Worm (Caenorhabditis elegans) whole organism, L2 larva: ENCODE measurements around the gene E04D5.4.

Experiments
- C34F6.9 ChIP-seq: fragments of 150-350 bp; optimal IDR thresholded peaks from 2 replicates; lab custom pipeline; 2014; ENCODE audit warnings: missing biosample characterization, missing genetic modification characterization
- R02D3.7 ChIP-seq: fragments of 150-350 bp; optimal IDR thresholded peaks from 2 replicates; lab custom pipeline; 2014; ENCODE audit warnings: missing biosample characterization, missing genetic modification characterization
- blmp-1 ChIP-seq: sonication (generic microtip); optimal IDR thresholded peaks from 2 replicates; lab custom pipeline; 2017; ENCODE audit warnings: missing genetic modification characterization, mild to moderate bottlenecking, missing compliant biosample characterization, antibody characterized with exemption, moderate library complexity; ENCODE audit not compliant: insufficient read depth
- ceh-16 ChIP-seq: fragments of 150-350 bp; optimal IDR thresholded peaks from 2 replicates; lab custom pipeline; 2014; ENCODE audit warnings: missing biosample characterization, missing genetic modification characterization
- ceh-82 ChIP-seq: fragments of 150-350 bp; optimal IDR thresholded peaks from 2 replicates; lab custom pipeline; 2014; ENCODE audit warnings: missing biosample characterization, missing genetic modification characterization
- crh-2 ChIP-seq: sonication (generic microtip); optimal IDR thresholded peaks from 2 replicates; lab custom pipeline; 2017; ENCODE audit warnings: missing biosample characterization, missing genetic modification characterization
- dmd-4 ChIP-seq: sonication (generic microtip); optimal IDR thresholded peaks from 2 replicates; lab custom pipeline; 2017; ENCODE audit warnings: missing biosample characterization, missing genetic modification characterization
- elt-1 ChIP-seq: fragments of 150-350 bp; optimal IDR thresholded peaks from 2 replicates; lab custom pipeline; 2014; ENCODE audit warnings: missing biosample characterization, missing genetic modification characterization
- elt-3 ChIP-seq: sonication (generic microtip); optimal IDR thresholded peaks from 2 replicates; lab custom pipeline; 2017; ENCODE audit warnings: missing biosample characterization, missing genetic modification characterization
- fos-1 ChIP-seq: fragments of 150-350 bp; optimal IDR thresholded peaks from 2 replicates; lab custom pipeline; 2014; ENCODE audit warnings: missing biosample characterization, missing genetic modification characterization
- lin-11 ChIP-seq: fragments of 150-350 bp; sonication (generic microtip); optimal IDR thresholded peaks from 2 replicates; lab custom pipeline; 2014; ENCODE audit warnings: missing biosample characterization, missing genetic modification characterization, inconsistent platforms, mixed read lengths
- lin-13 ChIP-seq: fragments of 150-350 bp; optimal IDR thresholded peaks from 2 replicates; lab custom pipeline; 2014; ENCODE audit warnings: missing biosample characterization, missing genetic modification reagents, missing genetic modification characterization
- lin-39 ChIP-seq: fragments of 150-350 bp; optimal IDR thresholded peaks from 2 replicates; lab custom pipeline; 2014; ENCODE audit warnings: missing biosample characterization, missing genetic modification reagents, missing genetic modification characterization
- lsy-2 ChIP-seq, 2 experiments: fragments of 150-350 bp in 1 of 2; sonication (generic microtip) in 1 of 2; optimal IDR thresholded peaks; 2 replicates each; lab custom pipeline; 2014 to 2017; ENCODE audit warnings: missing biosample characterization in 2 of 2, missing genetic modification characterization in 2 of 2
- mbf-1 ChIP-seq: sonication (generic microtip); optimal IDR thresholded peaks from 2 replicates; lab custom pipeline; 2017; ENCODE audit warnings: missing biosample characterization, missing genetic modification characterization
- mdl-1 ChIP-seq, 2 experiments: fragments of 150-350 bp in 1 of 2; sonication (generic microtip) in 1 of 2; optimal IDR thresholded peaks; 2 replicates each; lab custom pipeline; 2017; ENCODE audit warnings: missing biosample characterization in 2 of 2, missing genetic modification characterization in 2 of 2
- nhr-10 ChIP-seq: sonication (generic microtip); optimal IDR thresholded peaks from 2 replicates; lab custom pipeline; 2017; ENCODE audit warnings: missing biosample characterization, missing genetic modification characterization
- nhr-11 ChIP-seq: fragments of 150-350 bp; optimal IDR thresholded peaks from 2 replicates; lab custom pipeline; 2014; ENCODE audit warnings: missing biosample characterization, missing genetic modification characterization
- nhr-129 ChIP-seq: fragments of 150-350 bp; optimal IDR thresholded peaks from 2 replicates; lab custom pipeline; 2014; ENCODE audit warnings: missing biosample characterization, missing genetic modification characterization
- nhr-21 ChIP-seq: fragments of 150-350 bp; optimal IDR thresholded peaks from 2 replicates; lab custom pipeline; 2014; ENCODE audit warnings: missing biosample characterization, missing genetic modification characterization
- nhr-23 ChIP-seq: fragments of 150-350 bp; optimal IDR thresholded peaks from 2 replicates; lab custom pipeline; 2014; ENCODE audit warnings: missing biosample characterization, missing genetic modification reagents, missing genetic modification characterization
- nhr-237 ChIP-seq: fragments of 150-350 bp; optimal IDR thresholded peaks from 2 replicates; lab custom pipeline; 2014; ENCODE audit warnings: missing biosample characterization, missing genetic modification characterization
- nhr-25 ChIP-seq: fragments of 150-350 bp; sonication (generic microtip); optimal IDR thresholded peaks from 3 replicates; lab custom pipeline; 2014; ENCODE audit warnings: missing biosample characterization, missing genetic modification characterization
- nhr-6 ChIP-seq: fragments of 150-350 bp; optimal IDR thresholded peaks from 2 replicates; lab custom pipeline; 2014; ENCODE audit warnings: missing biosample characterization, missing genetic modification characterization
- peb-1 ChIP-seq: fragments of 150-350 bp; optimal IDR thresholded peaks from 2 replicates; lab custom pipeline; 2014; ENCODE audit warnings: missing biosample characterization, missing genetic modification characterization
- sem-4 ChIP-seq: fragments of 150-350 bp; optimal IDR thresholded peaks from 2 replicates; lab custom pipeline; 2014; ENCODE audit warnings: missing biosample characterization, missing genetic modification reagents, missing genetic modification characterization
- skn-1 ChIP-seq: sonication (generic microtip); optimal IDR thresholded peaks from 2 replicates; lab custom pipeline; 2017; ENCODE audit warnings: missing biosample characterization, missing genetic modification characterization
- sma-9 ChIP-seq, 2 experiments: fragments of 150-350 bp in 1 of 2; sonication (generic microtip) in 1 of 2; optimal IDR thresholded peaks; 2 replicates each; lab custom pipeline; 2014 to 2016; ENCODE audit warnings: missing genetic modification characterization in 2 of 2, mild to moderate bottlenecking in 1 of 2, missing biosample characterization in 1 of 2, missing compliant biosample characterization in 1 of 2, missing genetic modification reagents in 1 of 2, moderate library complexity in 1 of 2
- snpc-4 ChIP-seq: fragments of 150-350 bp; optimal IDR thresholded peaks from 2 replicates; lab custom pipeline; 2014; ENCODE audit warnings: missing biosample characterization, missing genetic modification characterization
- unc-55 ChIP-seq: fragments of 150-350 bp; sonication (generic microtip); optimal IDR thresholded peaks from 3 replicates; lab custom pipeline; 2014; ENCODE audit warnings: missing biosample characterization, missing genetic modification reagents, missing genetic modification characterization
- unc-62 ChIP-seq: fragments of 150-350 bp; optimal IDR thresholded peaks from 2 replicates; lab custom pipeline; 2014; ENCODE audit warnings: missing biosample characterization, missing genetic modification reagents, missing genetic modification characterization
- zag-1 ChIP-seq: fragments of 150-350 bp; optimal IDR thresholded peaks from 2 replicates; lab custom pipeline; 2014; ENCODE audit warnings: missing biosample characterization, missing genetic modification characterization
- ztf-1 ChIP-seq: fragments of 200-800 bp; sonication (Bioruptor generic); conservative IDR thresholded peaks from 2 replicates; pipeline ENCODE4 v1.3.6; 2022; ENCODE audit warnings: missing genetic modification characterization, missing compliant biosample characterization
- ztf-4 ChIP-seq: fragments of 150-350 bp; optimal IDR thresholded peaks from 2 replicates; lab custom pipeline; 2014; ENCODE audit warnings: missing biosample characterization, missing genetic modification characterization

The E04D5.4 gene

ce11 chrII:10470159-10470558, 30.1 kb downstream of the E04D5.4 start, which contains the start of gene clec-143:
clec-143 (minus strand) TSS chrII:10470297.
- TF ChIP-seq skn-1 (tag; lab: Kevin White, UChicago) (peak; percentile 78), crh-2 (tag; lab: Kevin White, UChicago) (no peak), fos-1 (peak; percentile 62)
- TF ChIP-seq, all 48 proteins: peak for 2

ce11 chrII:10471247-10471646, 31.2 kb downstream of the E04D5.4 start, which contains the start of gene ZK666.1:
ZK666.1 (minus strand) TSS chrII:10471347.
- TF ChIP-seq blmp-1 (tag; lab: Kevin White, UChicago) (no peak), mbf-1 (no peak), dmd-4 (tag; lab: Kevin White, UChicago) (no peak)

- TF ChIP-seq crh-2 (tag; lab: Kevin White, UChicago): no peak
- no peak for TF ChIP-seq lin-11
- TF ChIP-seq nhr-25 (tag; lab: Kevin White, UChicago): no peak
- no peak for TF ChIP-seq nhr-11 (tag; lab: Kevin White, UChicago)
- TF ChIP-seq lin-39 (tag; lab: Kevin White, UChicago): no peak
- TF ChIP-seq lin-13 (GFP tag; lab: Kevin White, UChicago): no peak
- no peak for TF ChIP-seq unc-55 (GFP tag; lab: Kevin White, UChicago)
- TF ChIP-seq nhr-10 (tag; lab: Kevin White, UChicago): no peak
- no peak for TF ChIP-seq nhr-21 (tag; lab: Kevin White, UChicago)
- TF ChIP-seq zag-1 (tag; lab: Kevin White, UChicago): no peak
- no peak for TF ChIP-seq snpc-4 (tag; lab: Kevin White, UChicago)
- TF ChIP-seq mdl-1 (tag; optimal IDR thresholded peaks at IDR 0.05; lab: Kevin White, UChicago): no peak
- TF ChIP-seq elt-3 (tag; lab: Kevin White, UChicago): no peak
- no peak for TF ChIP-seq lsy-2 (tag; optimal IDR thresholded peaks at IDR 0.05; lab: Kevin White, UChicago)
- no peak for TF ChIP-seq R02D3.7
- TF ChIP-seq nhr-23 (tag; lab: Kevin White, UChicago): no peak
- TF ChIP-seq fos-1: no peak
- no peak for TF ChIP-seq unc-62 (GFP tag; lab: Kevin White, UChicago)
- TF ChIP-seq nhr-237 (tag; lab: Kevin White, UChicago): no peak
- no peak for TF ChIP-seq ztf-4 (tag; lab: Kevin White, UChicago)
Measured at ce11 chrII:10471790-10472189, 31.7 kb downstream of the E04D5.4 start, which contains the start of gene ZK666.2. ZK666.2 (minus strand) TSS chrII:10471890.

- TF ChIP-seq elt-3 (tag; lab: Kevin White, UChicago): no peak
- TF ChIP-seq elt-1: no peak
- no peak for TF ChIP-seq ztf-4 (tag; lab: Kevin White, UChicago)
- no peak for TF ChIP-seq C34F6.9
- TF ChIP-seq sem-4 (tag; lab: Kevin White, UChicago): no peak
- no peak for TF ChIP-seq ztf-1 (GFP tag; lab: Robert Waterston, UW)
- no peak for TF ChIP-seq unc-55 (GFP tag; lab: Kevin White, UChicago)
- TF ChIP-seq nhr-23 (tag; lab: Kevin White, UChicago): no peak
- no peak for TF ChIP-seq nhr-21 (tag; lab: Kevin White, UChicago)
- TF ChIP-seq lin-39 (tag; lab: Kevin White, UChicago): no peak
- no peak for TF ChIP-seq nhr-10 (tag; lab: Kevin White, UChicago)
- TF ChIP-seq blmp-1 (tag; lab: Kevin White, UChicago): no peak
- no peak for TF ChIP-seq peb-1
- TF ChIP-seq nhr-129 (tag; lab: Kevin White, UChicago): no peak
Measured at ce11 chrII:10476039-10476438, 36.0 kb downstream of the E04D5.4 start, which contains the start of gene clec-58. clec-58 (minus strand) TSS chrII:10476139.

- no peak for TF ChIP-seq ceh-82 (tag; lab: Kevin White, UChicago)
- TF ChIP-seq peb-1: no peak
- no peak for TF ChIP-seq nhr-23 (tag; lab: Kevin White, UChicago)
- no peak for TF ChIP-seq crh-2 (tag; lab: Kevin White, UChicago)
- no peak for TF ChIP-seq nhr-21 (tag; lab: Kevin White, UChicago)
- TF ChIP-seq nhr-6 (tag; lab: Kevin White, UChicago): no peak
- TF ChIP-seq ztf-1 (GFP tag; lab: Robert Waterston, UW): no peak
- no peak for TF ChIP-seq nhr-129 (tag; lab: Kevin White, UChicago)
- TF ChIP-seq nhr-237 (tag; lab: Kevin White, UChicago): no peak
- TF ChIP-seq nhr-11 (tag; lab: Kevin White, UChicago): no peak
- TF ChIP-seq ceh-16 (tag; lab: Kevin White, UChicago): no peak
- no peak for TF ChIP-seq nhr-10 (tag; lab: Kevin White, UChicago)
- TF ChIP-seq sma-9 (GFP tag; optimal IDR thresholded peaks at IDR 0.05; lab: Kevin White, UChicago): no peak
- TF ChIP-seq sma-9 (tag; optimal IDR thresholded peaks at IDR 0.05; lab: Kevin White, UChicago): no peak
- no peak for TF ChIP-seq elt-1
- no peak for TF ChIP-seq lin-13 (GFP tag; lab: Kevin White, UChicago)
- TF ChIP-seq unc-55 (GFP tag; lab: Kevin White, UChicago): no peak
- no peak for TF ChIP-seq zag-1 (tag; lab: Kevin White, UChicago)
Measured at ce11 chrII:10476959-10477358, 36.9 kb downstream of the E04D5.4 start, which contains the start of gene ZK666.4. ZK666.4 (plus strand) TSS chrII:10477259.
